Worm (Caenorhabditis elegans) whole organism, midembryonic: ENCODE results near the gene D1046.16.

ENCODE experiments used
- T22C8.4 ChIP-seq: fragments of 200-800 bp; sonication (Bioruptor generic); IDR thresholded peaks from 2 replicates; pipeline ENCODE4 v1.3.6; 2022; ENCODE audit warnings: missing genetic modification characterization, missing compliant biosample characterization
- cog-1 ChIP-seq: sonication (generic microtip); optimal IDR thresholded peaks from 2 replicates; lab custom pipeline; 2016; ENCODE audit warnings: missing genetic modification characterization, missing compliant biosample characterization
- flt-1 ChIP-seq: fragments of 200-800 bp; sonication (Bioruptor generic); IDR thresholded peaks from 2 replicates; pipeline ENCODE4 v1.3.6; 2022; ENCODE audit warnings: missing genetic modification characterization, missing compliant biosample characterization
- klf-2 ChIP-seq: fragments of 200-800 bp; sonication (Bioruptor generic); conservative IDR thresholded peaks from 2 replicates; pipeline ENCODE4 v1.3.6; 2022; ENCODE audit warnings: missing genetic modification reagents, missing genetic modification characterization, missing compliant biosample characterization
- med-1 ChIP-seq: sonication (generic microtip); optimal IDR thresholded peaks from 2 replicates; lab custom pipeline; 2017; ENCODE audit warnings: missing genetic modification characterization, mild to moderate bottlenecking, missing compliant biosample characterization, antibody characterized with exemption, missing genetic modification reagents; ENCODE audit not compliant: insufficient read depth
- ref-1 ChIP-seq: fragments of 200-800 bp; sonication (Bioruptor generic); conservative IDR thresholded peaks from 2 replicates; pipeline ENCODE4 v1.3.6; 2022; ENCODE audit warnings: missing genetic modification reagents, missing genetic modification characterization, missing compliant biosample characterization
- tab-1 ChIP-seq: fragments of 200-800 bp; sonication (Bioruptor generic); IDR thresholded peaks from 2 replicates; pipeline ENCODE4 v1.3.6; 2022; ENCODE audit warnings: missing genetic modification characterization, missing compliant biosample characterization
- ztf-23 ChIP-seq: fragments of 200-800 bp; sonication (Bioruptor generic); IDR thresholded peaks from 2 replicates; pipeline ENCODE4 v1.3.6; 2022; ENCODE audit warnings: missing genetic modification reagents, missing genetic modification characterization, missing compliant biosample characterization
- ztf-29 ChIP-seq: fragments of 200-800 bp; sonication (Bioruptor generic); IDR thresholded peaks from 2 replicates; pipeline ENCODE4 v1.3.6; 2022; ENCODE audit warnings: missing genetic modification reagents, missing genetic modification characterization, missing compliant biosample characterization

The D1046.16 gene

ce11 chrIV:8949078-8950039 lies 27.4 kb downstream of the D1046.16 start:
- TF ChIP-seq ztf-29 (GFP tag; lab: Robert Waterston, UW): no peak
- no peak for TF ChIP-seq cog-1 (tag; lab: Kevin White, UChicago)
- no peak for TF ChIP-seq med-1
- no peak for TF ChIP-seq ref-1 (GFP tag; lab: Robert Waterston, UW)
- no peak for TF ChIP-seq T22C8.4 (GFP tag; lab: Robert Waterston, UW)
- no peak for TF ChIP-seq ztf-23 (GFP tag; lab: Robert Waterston, UW)
- no peak for TF ChIP-seq klf-2 (GFP tag; lab: Robert Waterston, UW)
- no peak for TF ChIP-seq flt-1 (GFP tag; lab: Robert Waterston, UW)
- TF ChIP-seq tab-1: no peak

- TF ChIP-seq cog-1 (tag; lab: Kevin White, UChicago): no peak
- no peak for TF ChIP-seq tab-1
- TF ChIP-seq flt-1 (GFP tag; lab: Robert Waterston, UW): no peak
- no peak for TF ChIP-seq ref-1 (GFP tag; lab: Robert Waterston, UW)
- TF ChIP-seq T22C8.4 (GFP tag; lab: Robert Waterston, UW): no peak
- TF ChIP-seq ztf-23 (GFP tag; lab: Robert Waterston, UW): no peak
- no peak for TF ChIP-seq med-1
- TF ChIP-seq ztf-29 (GFP tag; lab: Robert Waterston, UW): no peak
Measured at ce11 chrIV:8951953-8952567, 30.1 kb downstream of the D1046.16 start.

- TF ChIP-seq cog-1 (tag; lab: Kevin White, UChicago): no peak
- TF ChIP-seq T22C8.4 (GFP tag; lab: Robert Waterston, UW): no peak
- TF ChIP-seq tab-1: no peak
- TF ChIP-seq ztf-23 (GFP tag; lab: Robert Waterston, UW): no peak
- TF ChIP-seq ref-1 (GFP tag; lab: Robert Waterston, UW): no peak
- TF ChIP-seq ztf-29 (GFP tag; lab: Robert Waterston, UW): no peak
- TF ChIP-seq klf-2 (GFP tag; lab: Robert Waterston, UW): no peak
Measured at ce11 chrIV:8954126-8954525, 32.2 kb downstream of the D1046.16 start.

- TF ChIP-seq tab-1 (no peak), ztf-23 (GFP tag; lab: Robert Waterston, UW) (no peak), klf-2 (GFP tag; lab: Robert Waterston, UW) (no peak), T22C8.4 (GFP tag; lab: Robert Waterston, UW) (no peak), cog-1 (tag; lab: Kevin White, UChicago) (no peak), ztf-29 (GFP tag; lab: Robert Waterston, UW) (no peak), flt-1 (GFP tag; lab: Robert Waterston, UW) (no peak), ref-1 (GFP tag; lab: Robert Waterston, UW) (no peak), med-1 (no peak)
Measured at ce11 chrIV:8956189-8956588, 34.2 kb downstream of the D1046.16 start, which contains the start of gene tpra-1. TSS of gene tpra-1 (plus strand) at chrIV:8956489.

ce11 chrIV:8964042-8964441 lies 42.1 kb downstream of the D1046.16 start:
- TF ChIP-seq T22C8.4 (GFP tag; lab: Robert Waterston, UW): peak; percentile 79
- peak; percentile 82 for TF ChIP-seq klf-2 (GFP tag; lab: Robert Waterston, UW)
- peak; percentile 82 for TF ChIP-seq ztf-23 (GFP tag; lab: Robert Waterston, UW)
- TF ChIP-seq ztf-29 (GFP tag; lab: Robert Waterston, UW): peak; percentile 88
- peak; percentile 72 for TF ChIP-seq ref-1 (GFP tag; lab: Robert Waterston, UW)
- TF ChIP-seq tab-1: peak; percentile 90

ce11 chrIV:8965883-8966282 lies 43.9 kb downstream of the D1046.16 start, which contains the start of gene C53B4.2:
TSS of gene C53B4.2 (plus strand) at chrIV:8966183.
- no peak for TF ChIP-seq klf-2 (GFP tag; lab: Robert Waterston, UW)
- no peak for TF ChIP-seq ztf-29 (GFP tag; lab: Robert Waterston, UW)
- TF ChIP-seq ztf-23 (GFP tag; lab: Robert Waterston, UW): no peak
- TF ChIP-seq med-1: no peak
- TF ChIP-seq cog-1 (tag; lab: Kevin White, UChicago): no peak
- TF ChIP-seq flt-1 (GFP tag; lab: Robert Waterston, UW): no peak
- no peak for TF ChIP-seq ref-1 (GFP tag; lab: Robert Waterston, UW)
- TF ChIP-seq T22C8.4 (GFP tag; lab: Robert Waterston, UW): no peak
- no peak for TF ChIP-seq tab-1

ce11 chrIV:8967990-8968389 lies 46.0 kb downstream of the D1046.16 start, which contains the start of gene suex-2:
TSS of gene suex-2 (plus strand) at chrIV:8968290.
- TF ChIP-seq T22C8.4 (GFP tag; lab: Robert Waterston, UW) (no peak), klf-2 (GFP tag; lab: Robert Waterston, UW) (no peak), tab-1 (no peak), ztf-29 (GFP tag; lab: Robert Waterston, UW) (no peak), ref-1 (GFP tag; lab: Robert Waterston, UW) (no peak), ztf-23 (GFP tag; lab: Robert Waterston, UW) (no peak), med-1 (no peak), flt-1 (GFP tag; lab: Robert Waterston, UW) (no peak), cog-1 (tag; lab: Kevin White, UChicago) (no peak)
